Fruit fly (Drosophila melanogaster) whole organism, embryonic: ENCODE data around the gene klu.

Experiments used
- Abd-B ChIP-seq: fragments of 200-800 bp; sonication (Bioruptor generic); optimal IDR thresholded peaks from 2 replicates; lab custom pipeline; 2018; ENCODE audit warnings: missing biosample characterization, mild to moderate bottlenecking, missing genetic modification characterization, moderate library complexity
- Awh ChIP-seq: fragments of 200-800 bp; sonication (Bioruptor generic); IDR thresholded peaks from 2 replicates; pipeline ENCODE4, ENCODE4 v1.3.6; 2022; ENCODE audit warnings: missing biosample characterization, missing genetic modification characterization
- CG10565 ChIP-seq: fragments of 200-800 bp; sonication (Bioruptor generic); optimal IDR thresholded peaks from 3 replicates; lab custom pipeline; 2016; ENCODE audit warnings: missing biosample characterization, mild to moderate bottlenecking, missing genetic modification characterization
- CG11504 ChIP-seq: fragments of 200-800 bp; sonication (Bioruptor generic); optimal IDR thresholded peaks from 3 replicates; lab custom pipeline; 2019; ENCODE audit warnings: missing biosample characterization, mild to moderate bottlenecking, missing genetic modification characterization, moderate library complexity
- CG12155 ChIP-seq: fragments of 200-800 bp; sonication (Bioruptor generic); optimal IDR thresholded peaks from 3 replicates; lab custom pipeline; 2016; ENCODE audit warnings: missing biosample characterization, missing genetic modification characterization
- CG13287 ChIP-seq: fragments of 200-800 bp; sonication (Bioruptor generic); IDR thresholded peaks from 2 replicates; pipeline ENCODE4 v1.3.6; 2022; ENCODE audit warnings: missing biosample characterization, missing genetic modification characterization; ENCODE audit not compliant: partially characterized antibody
- CG15073 ChIP-seq: fragments of 200-800 bp; sonication (Bioruptor generic); optimal IDR thresholded peaks from 2 replicates; lab custom pipeline; 2016; ENCODE audit warnings: missing biosample characterization, missing genetic modification characterization
- CG1602 ChIP-seq: fragments of 200-800 bp; sonication (Bioruptor generic); optimal IDR thresholded peaks from 3 replicates; lab custom pipeline; 2016; ENCODE audit warnings: missing biosample characterization, missing genetic modification characterization
- CG1603 ChIP-seq: fragments of 200-800 bp; sonication (Bioruptor generic); optimal IDR thresholded peaks from 2 replicates; lab custom pipeline; 2019; ENCODE audit warnings: missing biosample characterization, mild to moderate bottlenecking, missing genetic modification characterization, moderate library complexity
- CG16779 ChIP-seq: fragments of 200-800 bp; sonication (Bioruptor generic); IDR thresholded peaks from 2 replicates; pipeline ENCODE4 v1.3.6; 2022; ENCODE audit warnings: missing biosample characterization, missing genetic modification characterization
- CG17829 ChIP-seq: fragments of 200-800 bp; optimal IDR thresholded peaks from 2 replicates; lab custom pipeline; 2019; ENCODE audit warnings: missing biosample characterization, mild to moderate bottlenecking, missing genetic modification characterization, moderate library complexity
- CG2712 ChIP-seq: fragments of 200-800 bp; optimal IDR thresholded peaks from 3 replicates; lab custom pipeline; 2019; ENCODE audit warnings: missing biosample characterization, mild to moderate bottlenecking, missing genetic modification characterization, moderate library complexity
- CG2889 ChIP-seq: fragments of 200-800 bp; sonication (Bioruptor generic); IDR thresholded peaks from 3 replicates; pipeline ENCODE4 v1.3.6; 2022; ENCODE audit warnings: missing biosample characterization, missing genetic modification characterization
- CG32772 ChIP-seq: fragments of 200-800 bp; sonication (Bioruptor generic); IDR thresholded peaks from 2 replicates; pipeline ENCODE4 v1.3.6; 2022; ENCODE audit warnings: missing biosample characterization, missing genetic modification characterization
- CG34422 ChIP-seq: fragments of 200-800 bp; sonication (Bioruptor generic); IDR thresholded peaks from 3 replicates; pipeline ENCODE4 v1.3.6; 2022; ENCODE audit warnings: missing biosample characterization, missing genetic modification characterization
- CG4360 ChIP-seq: fragments of 200-800 bp; sonication (Bioruptor generic); IDR thresholded peaks from 2 replicates; pipeline ENCODE4 v1.3.6; 2022; ENCODE audit warnings: missing biosample characterization, missing genetic modification characterization
- CG5953 ChIP-seq: fragments of 200-800 bp; sonication (Bioruptor generic); IDR thresholded peaks from 2 replicates; pipeline ENCODE4 v1.3.6; 2022; ENCODE audit warnings: missing biosample characterization, missing genetic modification characterization
- CG6689 ChIP-seq: fragments of 200-800 bp; sonication (Bioruptor generic); IDR thresholded peaks from 2 replicates; pipeline ENCODE4 v1.3.6; 2022; ENCODE audit warnings: missing biosample characterization, missing genetic modification characterization
- CG7963 ChIP-seq: fragments of 200-800 bp; sonication (Bioruptor generic); IDR thresholded peaks from 3 replicates; pipeline ENCODE4 v1.3.6; 2022; ENCODE audit warnings: missing biosample characterization, missing genetic modification characterization; ENCODE audit not compliant: partially characterized antibody
- CG8924 ChIP-seq: fragments of 200-800 bp; optimal IDR thresholded peaks from 3 replicates; lab custom pipeline; 2019; ENCODE audit warnings: missing biosample characterization, mild to moderate bottlenecking, missing genetic modification characterization, moderate library complexity
- CG9609 ChIP-seq: fragments of 200-800 bp; sonication (Bioruptor generic); optimal IDR thresholded peaks from 3 replicates; lab custom pipeline; 2016; ENCODE audit warnings: missing biosample characterization, missing genetic modification characterization
- CTCF ChIP-seq: fragments of 200-800 bp; sonication (Bioruptor generic); optimal IDR thresholded peaks from 2 replicates; lab custom pipeline; 2017; ENCODE audit warnings: missing biosample characterization, mild to moderate bottlenecking, missing genetic modification characterization, moderate library complexity
- CrebB ChIP-seq: fragments of 200-800 bp; sonication (Bioruptor generic); optimal IDR thresholded peaks from 3 replicates; lab custom pipeline; 2018; ENCODE audit warnings: missing biosample characterization, mild to moderate bottlenecking, missing genetic modification characterization
- Dad ChIP-seq: fragments of 200-800 bp; sonication (Bioruptor generic); optimal IDR thresholded peaks from 3 replicates; lab custom pipeline; 2016; ENCODE audit warnings: missing biosample characterization, missing genetic modification characterization
- E2f1 ChIP-seq: fragments of 200-800 bp; sonication (Bioruptor generic); IDR thresholded peaks from 2 replicates; pipeline ENCODE4 v1.3.6; 2022; ENCODE audit warnings: missing biosample characterization, missing genetic modification characterization
- Eip74EF ChIP-seq, 2 experiments: fragments of 200-800 bp in 1 of 2; fragments of >200 bp in 1 of 2; sonication (Bioruptor generic) in 1 of 2; optimal IDR thresholded peaks; 2 replicates each; lab custom pipeline; 2017 to 2019; ENCODE audit warnings: missing biosample characterization in 2 of 2, missing genetic modification characterization in 2 of 2, mild to moderate bottlenecking in 1 of 2, moderate library complexity in 1 of 2
- Fer1 ChIP-seq: fragments of 200-800 bp; sonication (Bioruptor generic); optimal IDR thresholded peaks from 2 replicates; lab custom pipeline; 2017; ENCODE audit warnings: missing biosample characterization, mild to moderate bottlenecking, missing genetic modification characterization
- HLHmδ ChIP-seq: fragments of 200-800 bp; sonication (Bioruptor generic); optimal IDR thresholded peaks from 2 replicates; lab custom pipeline; 2018; ENCODE audit warnings: missing biosample characterization, mild to moderate bottlenecking, missing genetic modification characterization, moderate library complexity
- Hmx ChIP-seq: fragments of 200-800 bp; sonication (Bioruptor generic); optimal IDR thresholded peaks from 2 replicates; lab custom pipeline; 2016; ENCODE audit warnings: missing biosample characterization, missing genetic modification characterization
- Hr39 ChIP-seq: fragments of >200 bp; optimal IDR thresholded peaks from 2 replicates; lab custom pipeline; 2017
- Poxn ChIP-seq: fragments of 200-800 bp; sonication (Bioruptor generic); IDR thresholded peaks from 2 replicates; pipeline ENCODE4 v1.3.6; 2022; ENCODE audit warnings: missing biosample characterization, missing genetic modification characterization
- Taf1 ChIP-seq: fragments of 200-800 bp; sonication (Bioruptor generic); IDR thresholded peaks from 2 replicates; pipeline ENCODE4 v1.3.6; 2022; ENCODE audit warnings: missing biosample characterization, missing genetic modification characterization
- Tbp ChIP-seq: fragments of >200 bp; optimal IDR thresholded peaks from 2 replicates; lab custom pipeline; 2018; ENCODE audit warnings: missing biosample characterization, missing genetic modification characterization
- ab ChIP-seq: fragments of 200-800 bp; sonication (Bioruptor generic); optimal IDR thresholded peaks from 2 replicates; lab custom pipeline; 2016; ENCODE audit warnings: missing biosample characterization, missing genetic modification characterization
- cato ChIP-seq: fragments of 200-800 bp; sonication (Bioruptor generic); optimal IDR thresholded peaks from 2 replicates; lab custom pipeline; 2016; ENCODE audit warnings: missing biosample characterization, missing genetic modification characterization, borderline replicate concordance
- dati ChIP-seq: fragments of 200-800 bp; sonication (Bioruptor generic); IDR thresholded peaks from 2 replicates; pipeline ENCODE4 v1.3.6; 2022; ENCODE audit warnings: missing biosample characterization, missing genetic modification characterization
- hbn ChIP-seq: fragments of 200-800 bp; sonication (Bioruptor generic); IDR thresholded peaks from 2 replicates; pipeline ENCODE4 v1.3.6; 2022; ENCODE audit warnings: missing biosample characterization, missing genetic modification characterization; ENCODE audit not compliant: partially characterized antibody
- inv ChIP-seq: fragments of 200-800 bp; sonication (Bioruptor generic); IDR thresholded peaks from 2 replicates; pipeline ENCODE4 v1.3.6; 2022; ENCODE audit warnings: missing biosample characterization, missing genetic modification characterization; ENCODE audit not compliant: partially characterized antibody
- kni ChIP-seq: fragments of 200-800 bp; sonication (Bioruptor generic); optimal IDR thresholded peaks from 3 replicates; lab custom pipeline; 2017; ENCODE audit warnings: mild to moderate bottlenecking, missing biosample characterization, missing genetic modification reagents, missing genetic modification characterization
- lab ChIP-seq: fragments of 200-800 bp; sonication (Bioruptor generic); optimal IDR thresholded peaks from 3 replicates; lab custom pipeline; 2017; ENCODE audit warnings: missing biosample characterization, missing genetic modification characterization, mild to moderate bottlenecking, moderate library complexity, missing genetic modification reagents
- mam ChIP-seq: fragments of 200-800 bp; sonication (Bioruptor generic); optimal IDR thresholded peaks from 3 replicates; lab custom pipeline; 2016; ENCODE audit warnings: missing biosample characterization, missing genetic modification characterization
- mld ChIP-seq: fragments of 200-800 bp; sonication (Bioruptor generic); IDR thresholded peaks from 3 replicates; pipeline ENCODE4 v1.3.6; 2022; ENCODE audit warnings: missing biosample characterization, missing genetic modification characterization; ENCODE audit not compliant: partially characterized antibody
- otp ChIP-seq: fragments of 200-800 bp; sonication (Bioruptor generic); IDR thresholded peaks from 3 replicates; pipeline ENCODE4, ENCODE4 v1.3.6; 2022; ENCODE audit warnings: missing biosample characterization, missing genetic modification characterization
- pho ChIP-seq: fragments of 200-800 bp; sonication (Bioruptor generic); optimal IDR thresholded peaks from 2 replicates; lab custom pipeline; 2016; ENCODE audit warnings: missing biosample characterization, missing genetic modification characterization
- phol ChIP-seq: fragments of 200-800 bp; sonication (Bioruptor generic); optimal IDR thresholded peaks from 3 replicates; lab custom pipeline; 2018; ENCODE audit warnings: missing biosample characterization, mild to moderate bottlenecking, missing genetic modification characterization, moderate library complexity
- psq ChIP-seq: fragments of 200-800 bp; sonication (Bioruptor generic); optimal IDR thresholded peaks from 2 replicates; lab custom pipeline; 2017; ENCODE audit warnings: missing biosample characterization, missing genetic modification characterization
- pzg ChIP-seq: fragments of 200-800 bp; sonication (Bioruptor generic); optimal IDR thresholded peaks from 3 replicates; lab custom pipeline; 2018; ENCODE audit warnings: missing biosample characterization, mild to moderate bottlenecking, missing genetic modification characterization, moderate library complexity
- vnd ChIP-seq: fragments of 200-800 bp; sonication (Bioruptor generic); IDR thresholded peaks from 3 replicates; pipeline ENCODE4 v1.3.6; 2022; ENCODE audit warnings: missing biosample characterization, missing genetic modification characterization; ENCODE audit not compliant: partially characterized antibody
- wor ChIP-seq: fragments of 200-800 bp; sonication (Bioruptor generic); IDR thresholded peaks from 2 replicates; pipeline ENCODE4 v1.3.6; 2022; ENCODE audit warnings: missing biosample characterization, missing genetic modification characterization

klu gene

DNA sequence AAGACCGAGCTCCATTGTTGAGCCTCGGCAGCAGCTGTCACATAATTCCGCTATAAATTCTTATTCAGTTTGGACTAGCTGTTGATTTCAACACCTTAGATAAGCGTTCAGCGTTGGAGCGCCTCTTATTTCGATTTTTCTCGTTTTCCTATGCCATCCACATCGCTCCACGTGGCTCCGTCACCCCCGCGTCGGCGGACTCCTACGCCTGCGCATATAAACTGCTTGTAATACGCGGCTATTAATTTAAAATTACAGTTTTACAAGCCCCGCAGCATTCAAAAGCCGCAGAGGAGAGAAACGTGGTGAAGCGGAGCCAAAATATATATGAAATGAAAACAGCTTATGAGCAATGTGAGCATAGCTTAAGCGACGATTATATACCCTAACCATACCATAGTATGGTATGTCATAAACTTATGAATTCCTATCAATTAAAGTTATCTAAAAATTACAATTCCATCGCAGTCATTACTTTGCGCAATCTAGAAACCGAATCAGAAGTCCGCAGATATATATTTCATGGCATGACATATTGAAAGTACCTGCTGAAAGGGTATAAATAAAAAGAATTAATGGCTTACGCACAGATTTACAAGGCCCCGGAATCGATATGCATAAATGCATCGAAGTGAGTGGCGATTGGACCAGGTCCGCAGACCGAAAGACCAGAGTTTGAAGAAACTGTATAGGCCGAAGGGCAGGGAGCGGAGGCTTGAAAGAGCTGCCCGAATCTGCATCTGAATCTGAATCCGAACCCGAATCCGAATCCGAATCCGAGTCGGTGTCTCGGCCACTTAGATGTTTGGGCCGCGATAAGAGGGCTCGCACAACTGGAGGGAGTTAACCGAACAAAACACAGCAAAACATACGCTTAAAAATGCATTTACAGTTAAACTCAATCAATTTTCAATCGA is 43.0 kb downstream of the klu start (continued):
- TF ChIP-seq CrebB (tag; lab: Kevin White, UChicago), result peak; percentile 77
- TF ChIP-seq HLHmδ, result no peak
- peak; percentile 63 for TF ChIP-seq CG12155 (GFP tag; lab: Kevin White, UChicago)
- TF ChIP-seq Hmx (GFP tag; lab: Kevin White, UChicago), result peak; percentile 28
- peak; percentile 62; the same call in 1 of the 2 replicates for TF ChIP-seq CG4360 (GFP tag; lab: Robert Waterston, UW)
- peak; percentile 51 for TF ChIP-seq ab (GFP tag; lab: Kevin White, UChicago)
- peak; percentile 83 for TF ChIP-seq lab (GFP tag; lab: Kevin White, UChicago)
- TF ChIP-seq CG11504 (tag; lab: Kevin White, UChicago), result peak; percentile 93
- no peak for TF ChIP-seq inv (GFP tag; lab: Robert Waterston, UW)
- peak; percentile 79 for TF ChIP-seq CG32772 (GFP tag; lab: Robert Waterston, UW)
- peak; percentile 93 for TF ChIP-seq CG17829 (tag; lab: Kevin White, UChicago)
- TF ChIP-seq CG1603, result peak; percentile 93
- no peak for TF ChIP-seq Hr39 (lab: Kevin White, UChicago)
- TF ChIP-seq mld (GFP tag; lab: Robert Waterston, UW), result no peak
- peak; percentile 73; the same call in 1 of the 3 replicates for TF ChIP-seq CG2889 (GFP tag; lab: Robert Waterston, UW)
- peak; percentile 23 for TF ChIP-seq CG10565 (GFP tag; lab: Kevin White, UChicago)
- TF ChIP-seq CG13287 (GFP tag; lab: Robert Waterston, UW), result no peak
- 0 out of 2 replicates have a peak, but pooled peaks have one; percentile 6 for TF ChIP-seq Taf1
- peak; percentile 62 for TF ChIP-seq kni (GFP tag; lab: Kevin White, UChicago)
- peak; percentile 94 for TF ChIP-seq CG2712
- TF ChIP-seq psq (GFP tag; lab: Kevin White, UChicago), result peak; percentile 46
- TF ChIP-seq pzg (GFP tag; lab: Kevin White, UChicago), result no peak
- TF ChIP-seq CTCF (GFP tag; lab: Kevin White, UChicago), result peak; percentile 30
- TF ChIP-seq Eip74EF (GFP tag; optimal IDR thresholded peaks at IDR 0.05; lab: Kevin White, UChicago), result peak in 1 of 2 experiments; percentile 84
- TF ChIP-seq cato, result peak; percentile 67
- peak; percentile 76; the same call in 1 of the 2 replicates for TF ChIP-seq Awh (GFP tag; lab: Robert Waterston, UW)
- peak; percentile 89 for TF ChIP-seq CG6689
- TF ChIP-seq dati (GFP tag; lab: Robert Waterston, UW), result no peak; the same call in 1 of the 2 replicates
- no peak for TF ChIP-seq Poxn (GFP tag; lab: Robert Waterston, UW)
- peak; percentile 74 for TF ChIP-seq Dad (GFP tag; lab: Kevin White, UChicago)
- peak; percentile 78 for TF ChIP-seq wor (GFP tag; lab: Robert Waterston, UW)
- TF ChIP-seq hbn (GFP tag; lab: Robert Waterston, UW), result no peak
- peak; percentile 71 for TF ChIP-seq Fer1 (GFP tag; lab: Kevin White, UChicago)
- TF ChIP-seq vnd, result no peak
- peak; percentile 72 for TF ChIP-seq CG9609 (GFP tag; lab: Kevin White, UChicago)
- peak; percentile 82 for TF ChIP-seq E2f1
- peak; percentile 87 for TF ChIP-seq CG1602 (GFP tag; lab: Kevin White, UChicago)
- TF ChIP-seq CG5953 (GFP tag; lab: Robert Waterston, UW), result peak; percentile 81
- TF ChIP-seq phol (tag; lab: Kevin White, UChicago), result peak; percentile 93
- no peak for TF ChIP-seq Tbp (GFP tag; lab: Kevin White, UChicago)
- TF ChIP-seq CG15073 (GFP tag; lab: Kevin White, UChicago), result peak; percentile 33
- peak; percentile 76 for TF ChIP-seq otp (GFP tag; lab: Robert Waterston, UW)
- no peak for TF ChIP-seq CG16779 (GFP tag; lab: Robert Waterston, UW)
- peak; percentile 90 for TF ChIP-seq CG34422 (GFP tag; lab: Robert Waterston, UW)
- peak; percentile 75 for TF ChIP-seq mam
- peak; percentile 92 for TF ChIP-seq Abd-B (GFP tag; lab: Kevin White, UChicago)
- peak; percentile 90 for TF ChIP-seq CG8924 (tag; lab: Kevin White, UChicago)
- peak; percentile 14 for TF ChIP-seq pho (GFP tag; lab: Kevin White, UChicago)
- TF ChIP-seq CG7963 (GFP tag; lab: Robert Waterston, UW), result no peak
